Worm (Caenorhabditis elegans) whole organism, L2 larva: ENCODE measurements around the gene F13A2.5.

ENCODE experiments used
- C34F6.9 ChIP-seq: fragments of 150-350 bp; optimal IDR thresholded peaks from 2 replicates; lab custom pipeline; 2014; ENCODE audit warnings: missing biosample characterization, missing genetic modification characterization
- F13H6.1 ChIP-seq: sonication (generic microtip); optimal IDR thresholded peaks from 2 replicates; lab custom pipeline; 2016; ENCODE audit warnings: missing genetic modification characterization, missing compliant biosample characterization
- R02D3.7 ChIP-seq: fragments of 150-350 bp; optimal IDR thresholded peaks from 2 replicates; lab custom pipeline; 2014; ENCODE audit warnings: missing biosample characterization, missing genetic modification characterization
- Y55F3AM.14 ChIP-seq: fragments of 200-800 bp; sonication (Bioruptor generic); optimal IDR thresholded peaks from 2 replicates; lab custom pipeline; 2018; ENCODE audit warnings: mild to moderate bottlenecking, missing genetic modification characterization, missing compliant biosample characterization
- alr-1 ChIP-seq: fragments of 150-350 bp; optimal IDR thresholded peaks from 2 replicates; lab custom pipeline; 2014; ENCODE audit warnings: missing biosample characterization, missing genetic modification characterization
- ama-1 ChIP-seq: fragments of 150-350 bp; optimal IDR thresholded peaks from 2 replicates; lab custom pipeline; 2018; ENCODE audit warnings: inconsistent platforms
- ceh-16 ChIP-seq: fragments of 150-350 bp; optimal IDR thresholded peaks from 2 replicates; lab custom pipeline; 2014; ENCODE audit warnings: missing biosample characterization, missing genetic modification characterization
- ceh-82 ChIP-seq: fragments of 150-350 bp; optimal IDR thresholded peaks from 2 replicates; lab custom pipeline; 2014; ENCODE audit warnings: missing biosample characterization, missing genetic modification characterization
- egl-27 ChIP-seq: sonication (generic microtip); optimal IDR thresholded peaks from 3 replicates; lab custom pipeline; 2017; ENCODE audit warnings: missing biosample characterization, missing genetic modification reagents, missing genetic modification characterization
- elt-1 ChIP-seq: fragments of 150-350 bp; optimal IDR thresholded peaks from 2 replicates; lab custom pipeline; 2014; ENCODE audit warnings: missing biosample characterization, missing genetic modification characterization
- elt-3 ChIP-seq: sonication (generic microtip); optimal IDR thresholded peaks from 2 replicates; lab custom pipeline; 2017; ENCODE audit warnings: missing biosample characterization, missing genetic modification characterization
- gmeb-1 ChIP-seq: fragments of 150-350 bp; optimal IDR thresholded peaks from 2 replicates; lab custom pipeline; 2014; ENCODE audit warnings: missing biosample characterization, missing genetic modification characterization
- lin-11 ChIP-seq: fragments of 150-350 bp; sonication (generic microtip); optimal IDR thresholded peaks from 2 replicates; lab custom pipeline; 2014; ENCODE audit warnings: missing biosample characterization, missing genetic modification characterization, inconsistent platforms, mixed read lengths
- lin-13 ChIP-seq: fragments of 150-350 bp; optimal IDR thresholded peaks from 2 replicates; lab custom pipeline; 2014; ENCODE audit warnings: missing biosample characterization, missing genetic modification reagents, missing genetic modification characterization
- lsy-2 ChIP-seq, 2 experiments: fragments of 150-350 bp in 1 of 2; sonication (generic microtip) in 1 of 2; optimal IDR thresholded peaks; 2 replicates each; lab custom pipeline; 2014 to 2017; ENCODE audit warnings: missing biosample characterization in 2 of 2, missing genetic modification characterization in 2 of 2
- mab-5 ChIP-seq: fragments of 150-350 bp; optimal IDR thresholded peaks from 2 replicates; lab custom pipeline; 2014; ENCODE audit warnings: missing biosample characterization, missing genetic modification characterization
- mbf-1 ChIP-seq: sonication (generic microtip); optimal IDR thresholded peaks from 2 replicates; lab custom pipeline; 2017; ENCODE audit warnings: missing biosample characterization, missing genetic modification characterization
- mdl-1 ChIP-seq, 2 experiments: fragments of 150-350 bp in 1 of 2; sonication (generic microtip) in 1 of 2; optimal IDR thresholded peaks; 2 replicates each; lab custom pipeline; 2017; ENCODE audit warnings: missing biosample characterization in 2 of 2, missing genetic modification characterization in 2 of 2
- nhr-10 ChIP-seq: sonication (generic microtip); optimal IDR thresholded peaks from 2 replicates; lab custom pipeline; 2017; ENCODE audit warnings: missing biosample characterization, missing genetic modification characterization
- nhr-11 ChIP-seq: fragments of 150-350 bp; optimal IDR thresholded peaks from 2 replicates; lab custom pipeline; 2014; ENCODE audit warnings: missing biosample characterization, missing genetic modification characterization
- nhr-12 ChIP-seq: fragments of 150-350 bp; optimal IDR thresholded peaks from 2 replicates; lab custom pipeline; 2014; ENCODE audit warnings: missing biosample characterization, missing genetic modification characterization
- nhr-129 ChIP-seq: fragments of 150-350 bp; optimal IDR thresholded peaks from 2 replicates; lab custom pipeline; 2014; ENCODE audit warnings: missing biosample characterization, missing genetic modification characterization
- nhr-21 ChIP-seq: fragments of 150-350 bp; optimal IDR thresholded peaks from 2 replicates; lab custom pipeline; 2014; ENCODE audit warnings: missing biosample characterization, missing genetic modification characterization
- nhr-23 ChIP-seq: fragments of 150-350 bp; optimal IDR thresholded peaks from 2 replicates; lab custom pipeline; 2014; ENCODE audit warnings: missing biosample characterization, missing genetic modification reagents, missing genetic modification characterization
- nhr-237 ChIP-seq: fragments of 150-350 bp; optimal IDR thresholded peaks from 2 replicates; lab custom pipeline; 2014; ENCODE audit warnings: missing biosample characterization, missing genetic modification characterization
- nhr-25 ChIP-seq: fragments of 150-350 bp; sonication (generic microtip); optimal IDR thresholded peaks from 3 replicates; lab custom pipeline; 2014; ENCODE audit warnings: missing biosample characterization, missing genetic modification characterization
- nhr-77 ChIP-seq: fragments of 150-350 bp; optimal IDR thresholded peaks from 2 replicates; lab custom pipeline; 2014; ENCODE audit warnings: missing biosample characterization, missing genetic modification characterization
- peb-1 ChIP-seq: fragments of 150-350 bp; optimal IDR thresholded peaks from 2 replicates; lab custom pipeline; 2014; ENCODE audit warnings: missing biosample characterization, missing genetic modification characterization
- sem-4 ChIP-seq: fragments of 150-350 bp; optimal IDR thresholded peaks from 2 replicates; lab custom pipeline; 2014; ENCODE audit warnings: missing biosample characterization, missing genetic modification reagents, missing genetic modification characterization
- skn-1 ChIP-seq: sonication (generic microtip); optimal IDR thresholded peaks from 2 replicates; lab custom pipeline; 2017; ENCODE audit warnings: missing biosample characterization, missing genetic modification characterization
- sma-9 ChIP-seq, 2 experiments: fragments of 150-350 bp in 1 of 2; sonication (generic microtip) in 1 of 2; optimal IDR thresholded peaks; 2 replicates each; lab custom pipeline; 2014 to 2016; ENCODE audit warnings: missing genetic modification characterization in 2 of 2, mild to moderate bottlenecking in 1 of 2, missing biosample characterization in 1 of 2, missing compliant biosample characterization in 1 of 2, missing genetic modification reagents in 1 of 2, moderate library complexity in 1 of 2
- snpc-4 ChIP-seq: fragments of 150-350 bp; optimal IDR thresholded peaks from 2 replicates; lab custom pipeline; 2014; ENCODE audit warnings: missing biosample characterization, missing genetic modification characterization
- unc-39 ChIP-seq: fragments of 150-350 bp; optimal IDR thresholded peaks from 2 replicates; lab custom pipeline; 2014; ENCODE audit warnings: missing biosample characterization, missing genetic modification characterization
- unc-55 ChIP-seq: fragments of 150-350 bp; sonication (generic microtip); optimal IDR thresholded peaks from 3 replicates; lab custom pipeline; 2014; ENCODE audit warnings: missing biosample characterization, missing genetic modification reagents, missing genetic modification characterization
- zag-1 ChIP-seq: fragments of 150-350 bp; optimal IDR thresholded peaks from 2 replicates; lab custom pipeline; 2014; ENCODE audit warnings: missing biosample characterization, missing genetic modification characterization
- ztf-11 ChIP-seq: sonication (generic microtip); optimal IDR thresholded peaks from 2 replicates; lab custom pipeline; 2017; ENCODE audit warnings: missing biosample characterization, missing genetic modification characterization

The F13A2.5 gene

DNA sequence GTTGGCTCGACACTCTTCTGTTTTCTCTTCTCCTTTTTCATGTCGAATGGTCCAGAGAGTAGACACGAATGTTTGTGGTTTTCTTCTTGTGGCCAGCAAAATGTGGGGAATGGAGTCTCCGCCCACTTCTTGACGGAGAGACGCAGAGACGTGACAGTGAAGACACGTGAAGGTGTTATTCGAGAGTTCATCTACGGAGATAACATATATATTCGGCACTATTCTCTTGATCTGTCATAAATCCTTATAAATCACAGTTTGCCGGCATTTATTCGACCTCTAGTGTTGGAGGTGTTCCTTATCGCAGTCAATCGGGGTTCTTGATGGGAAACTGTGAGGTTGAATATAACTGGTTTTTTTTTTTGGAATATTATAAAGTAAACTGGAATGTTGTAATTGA is 40.3 kb downstream of the F13A2.5 start, which contains the start of gene F32D1.3:
TSS of gene F32D1.3 (minus strand) at position 65 of the 400 bp plus-strand sequence.
- no peak for TF ChIP-seq R02D3.7 (tag; lab: Kevin White, UChicago)
- TF ChIP-seq gmeb-1 (tag; lab: Kevin White, UChicago) = no peak
- TF ChIP-seq mdl-1 (tag; optimal IDR thresholded peaks at IDR 0.05; lab: Kevin White, UChicago) = peak in 1 of 2 experiments; percentile 31
- TF ChIP-seq ceh-82 (tag; lab: Kevin White, UChicago) = no peak
- no peak for TF ChIP-seq ama-1 (lab: Kevin White, UChicago)
- TF ChIP-seq unc-55 (GFP tag; lab: Kevin White, UChicago) = no peak
- TF ChIP-seq sem-4 (tag; lab: Kevin White, UChicago) = no peak
- TF ChIP-seq ztf-11 (tag; lab: Kevin White, UChicago) = no peak
- TF ChIP-seq Y55F3AM.14 (GFP tag; lab: Kevin White, UChicago) = no peak
- TF ChIP-seq skn-1 (tag; lab: Kevin White, UChicago) = no peak
- no peak for TF ChIP-seq alr-1
- peak; percentile 31 for TF ChIP-seq nhr-25
- TF ChIP-seq zag-1 = no peak
- no peak for TF ChIP-seq mbf-1 (tag; lab: Kevin White, UChicago)
- peak; percentile 43 for TF ChIP-seq ceh-16 (tag; lab: Kevin White, UChicago)
- no peak for TF ChIP-seq peb-1
- TF ChIP-seq elt-1 (tag; lab: Kevin White, UChicago) = peak; percentile 10
- peak; percentile 53 for TF ChIP-seq sma-9 (GFP tag; optimal IDR thresholded peaks at IDR 0.05; lab: Kevin White, UChicago)
- no peak for TF ChIP-seq sma-9 (tag; optimal IDR thresholded peaks at IDR 0.05; lab: Kevin White, UChicago)
- no peak for TF ChIP-seq unc-39
- no peak for TF ChIP-seq nhr-10 (tag; lab: Kevin White, UChicago)
- TF ChIP-seq F13H6.1 = no peak
- no peak for TF ChIP-seq nhr-23 (tag; lab: Kevin White, UChicago)
- TF ChIP-seq, all 48 proteins: peak for 5

DNA sequence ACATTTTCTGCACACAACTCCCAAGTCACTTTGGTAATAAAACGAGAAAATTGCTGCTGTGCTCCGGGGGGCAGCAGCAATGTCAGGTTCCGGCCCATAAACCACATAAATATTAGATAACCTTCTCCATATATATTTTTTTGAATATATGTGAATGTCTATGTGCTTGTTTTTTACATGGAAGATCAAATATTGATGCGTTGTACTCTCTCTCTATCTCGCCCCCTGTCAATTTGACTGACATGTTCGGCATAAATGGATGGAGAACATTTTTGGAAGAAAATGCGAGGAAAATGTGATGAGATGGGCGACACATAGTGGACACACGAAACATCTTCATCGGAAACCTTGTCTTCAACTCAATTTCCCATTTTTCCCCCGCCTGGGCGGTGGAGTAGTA is 41.7 kb downstream of the F13A2.5 start:
- TF ChIP-seq ztf-11 (tag; lab: Kevin White, UChicago) (no peak), unc-39 (no peak), nhr-23 (tag; lab: Kevin White, UChicago) (no peak), skn-1 (tag; lab: Kevin White, UChicago) (no peak), egl-27 (tag; lab: Kevin White, UChicago) (no peak), sem-4 (tag; lab: Kevin White, UChicago) (no peak), ceh-82 (tag; lab: Kevin White, UChicago) (no peak), nhr-77 (no peak), R02D3.7 (tag; lab: Kevin White, UChicago) (no peak), nhr-12 (no peak), peb-1 (no peak), sma-9 (GFP tag; optimal IDR thresholded peaks at IDR 0.05; lab: Kevin White, UChicago) (no peak), sma-9 (tag; optimal IDR thresholded peaks at IDR 0.05; lab: Kevin White, UChicago) (no peak), nhr-237 (no peak), elt-3 (no peak)
- TF ChIP-seq, all 48 proteins: peak for 0

DNA sequence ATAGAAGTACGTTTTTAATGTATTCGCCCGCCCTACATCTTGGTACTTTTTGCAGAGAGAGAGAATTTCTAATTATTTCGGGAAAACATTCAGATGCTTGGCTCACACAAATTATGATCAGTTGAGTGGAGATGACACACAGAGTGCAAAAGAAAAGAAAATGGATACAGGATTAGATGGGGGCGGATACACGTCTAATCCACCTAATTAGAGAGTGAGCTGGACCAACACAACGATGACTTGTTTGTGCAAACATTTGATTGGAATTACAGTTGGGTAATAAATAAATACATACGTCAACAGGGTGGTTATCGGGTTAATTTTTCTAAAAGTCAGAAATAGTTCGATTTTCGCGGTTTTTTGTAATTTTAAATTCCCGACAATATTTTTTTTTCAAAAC is 42.6 kb downstream of the F13A2.5 start:
- TF ChIP-seq nhr-23 (tag; lab: Kevin White, UChicago) (no peak), alr-1 (no peak), elt-1 (tag; lab: Kevin White, UChicago) (no peak), mdl-1 (tag; optimal IDR thresholded peaks at IDR 0.05; lab: Kevin White, UChicago) (no peak), elt-3 (no peak), gmeb-1 (tag; lab: Kevin White, UChicago) (no peak), nhr-21 (tag; lab: Kevin White, UChicago) (no peak), nhr-11 (tag; lab: Kevin White, UChicago) (no peak), nhr-10 (tag; lab: Kevin White, UChicago) (no peak), mab-5 (no peak), lin-13 (GFP tag; lab: Kevin White, UChicago) (no peak), mbf-1 (tag; lab: Kevin White, UChicago) (no peak), ceh-16 (tag; lab: Kevin White, UChicago) (no peak), nhr-129 (tag; lab: Kevin White, UChicago) (no peak), unc-55 (GFP tag; lab: Kevin White, UChicago) (no peak), F13H6.1 (no peak), nhr-77 (no peak), lin-11 (tag; lab: Kevin White, UChicago) (no peak)

DNA sequence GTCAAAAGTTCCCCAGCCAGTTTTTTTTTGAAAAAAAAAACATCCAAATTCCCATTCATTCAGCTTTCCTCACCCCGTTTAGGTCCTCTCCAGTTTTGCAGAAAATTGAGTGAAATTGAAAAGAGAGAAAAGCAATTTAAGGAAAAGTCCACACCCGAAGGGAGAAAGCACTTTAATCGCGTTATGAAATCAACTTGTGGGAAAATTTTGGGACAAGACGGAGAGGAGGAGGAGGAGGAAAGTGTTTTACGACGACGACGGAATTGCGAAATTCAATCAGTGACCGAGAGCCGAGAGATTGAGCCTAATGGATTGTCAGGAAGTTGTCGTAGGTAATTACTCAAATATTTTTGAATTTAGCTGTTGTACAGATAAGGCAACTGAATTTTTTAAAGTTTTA is 44.4 kb downstream of the F13A2.5 start:
- peak; percentile 13 for TF ChIP-seq C34F6.9 (tag; lab: Kevin White, UChicago)
- TF ChIP-seq sem-4 (tag; lab: Kevin White, UChicago) = peak; percentile 64
- no peak for TF ChIP-seq elt-3
- TF ChIP-seq sma-9 (GFP tag; optimal IDR thresholded peaks at IDR 0.05; lab: Kevin White, UChicago) = peak; percentile 43
- no peak for TF ChIP-seq sma-9 (tag; optimal IDR thresholded peaks at IDR 0.05; lab: Kevin White, UChicago)
- TF ChIP-seq snpc-4 (tag; lab: Kevin White, UChicago) = no peak
- TF ChIP-seq lsy-2 (tag; optimal IDR thresholded peaks at IDR 0.05; lab: Kevin White, UChicago) = peak in 1 of 2 experiments; percentile 20
- no peak for TF ChIP-seq nhr-12
- TF ChIP-seq egl-27 (tag; lab: Kevin White, UChicago) = peak; percentile 12
- TF ChIP-seq nhr-129 (tag; lab: Kevin White, UChicago) = peak; percentile 13
- TF ChIP-seq unc-55 (GFP tag; lab: Kevin White, UChicago) = no peak
- no peak for TF ChIP-seq ama-1 (lab: Kevin White, UChicago)
- TF ChIP-seq, all 48 proteins: peak for 6
